Worm (Caenorhabditis elegans): ENCODE data around the gene C39H7.4.

Gene C39H7.4

DNA sequence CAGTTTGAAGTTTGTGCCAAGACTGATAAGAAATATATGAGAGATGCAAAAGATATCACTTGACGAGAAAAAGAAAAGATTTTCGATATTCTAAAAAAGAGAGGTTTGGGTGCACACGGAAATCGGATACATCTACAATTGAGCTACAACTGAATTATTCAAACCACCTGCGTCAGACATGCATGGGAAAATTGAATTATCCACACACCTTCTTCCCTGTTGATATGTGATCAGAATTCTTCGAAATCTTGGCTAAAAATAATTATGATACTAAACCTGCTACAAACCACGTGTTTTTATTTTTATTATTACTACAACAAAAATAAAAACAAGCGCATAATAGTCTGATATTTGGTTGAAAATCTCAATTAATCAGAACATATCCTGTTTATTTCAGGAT is 43.8 kb upstream of the C39H7.4 start (continued):
- TF ChIP-seq nhr-71 (tag; optimal IDR thresholded peaks at IDR 0.05) (peak; percentile 69), fkh-8 (tag; optimal IDR thresholded peaks at IDR 0.05) (peak; percentile 72), C34B4.2 (tag; optimal IDR thresholded peaks at IDR 0.05) (no peak), lin-14 (GFP tag; optimal IDR thresholded peaks at IDR 0.05) (peak; percentile 23), nhr-85 (tag) (no peak), hlh-4 (tag; optimal IDR thresholded peaks at IDR 0.05) (peak; percentile 30), lsy-2 (tag; optimal IDR thresholded peaks at IDR 0.05) (no peak), grh-1 (GFP tag; IDR thresholded peaks at IDR 0.05) (no peak), swsn-7 (tag; optimal IDR thresholded peaks at IDR 0.05) (peak; percentile 23), zag-1 (tag; optimal IDR thresholded peaks at IDR 0.05) (no peak), mep-1 (tag; optimal IDR thresholded peaks at IDR 0.05) (no peak), lin-15B (tag; optimal IDR thresholded peaks at IDR 0.05) (no peak)

- TF ChIP-seq lin-15B (tag; optimal IDR thresholded peaks at IDR 0.05): no peak
- peak; percentile 78 for TF ChIP-seq jun-1 (tag; optimal IDR thresholded peaks at IDR 0.05)
- TF ChIP-seq lir-3 (tag; optimal IDR thresholded peaks at IDR 0.05; ENCODE audit: poor library complexity): peak; percentile 47
- TF ChIP-seq nhr-19 (GFP tag; conservative IDR thresholded peaks at IDR 0.05): peak; percentile 80
- 0 out of 2 replicates have a peak, but pooled peaks have one; percentile 36 for TF ChIP-seq mab-9 (GFP tag; IDR thresholded peaks at IDR 0.05)
- no peak for TF ChIP-seq skn-1 (tag; optimal IDR thresholded peaks at IDR 0.05)
- TF ChIP-seq elt-3 (tag; optimal IDR thresholded peaks at IDR 0.05): peak in 3 of 6 experiments; percentile 51 to 83 (median 73)
- TF ChIP-seq nhr-84 (tag; optimal IDR thresholded peaks at IDR 0.05): no peak
- TF ChIP-seq zip-4 (GFP tag; optimal IDR thresholded peaks at IDR 0.05): no peak
- no peak for TF ChIP-seq Y116A8C.19 (tag; optimal IDR thresholded peaks at IDR 0.05; ENCODE audit: borderline replicate concordance)
- TF ChIP-seq rnt-1 (tag; optimal IDR thresholded peaks at IDR 0.05): peak; percentile 71
- peak; percentile 87 for TF ChIP-seq nhr-47 (tag; optimal IDR thresholded peaks at IDR 0.05)
- TF ChIP-seq ets-5 (GFP tag; IDR thresholded peaks at IDR 0.05): no peak
- TF ChIP-seq lin-35 (GFP tag; optimal IDR thresholded peaks at IDR 0.05): peak; percentile 69 to 79
- TF ChIP-seq lin-14 (GFP tag; optimal IDR thresholded peaks at IDR 0.05): peak; percentile 96
- peak in 1 of 2 experiments; percentile 79 for TF ChIP-seq egl-27 (tag; optimal IDR thresholded peaks at IDR 0.05)
- TF ChIP-seq irx-1 (tag; optimal IDR thresholded peaks at IDR 0.05): peak; percentile 75
- TF ChIP-seq snu-23 (GFP tag; optimal IDR thresholded peaks at IDR 0.05): peak; percentile 93
- TF ChIP-seq ceh-82 (tag; optimal IDR thresholded peaks at IDR 0.05): peak; percentile 13 to 71 (median 69)
- peak; percentile 67 for TF ChIP-seq nhr-11 (tag; optimal IDR thresholded peaks at IDR 0.05)
- TF ChIP-seq nhr-20 (tag; optimal IDR thresholded peaks at IDR 0.05): peak; percentile 96
- TF ChIP-seq tbx-2 (tag; optimal IDR thresholded peaks at IDR 0.05): peak; percentile 92
- TF ChIP-seq ceh-8 (GFP tag; optimal IDR thresholded peaks at IDR 0.05): no peak
- TF ChIP-seq hlh-17 (GFP tag; optimal IDR thresholded peaks at IDR 0.05; ENCODE audit: borderline replicate concordance): no peak
- peak in 1 of 2 experiments; percentile 82 for TF ChIP-seq mdl-1 (tag; optimal IDR thresholded peaks at IDR 0.05)
- TF ChIP-seq dsc-1 (tag; optimal IDR thresholded peaks at IDR 0.05): peak; percentile 44
- no peak for TF ChIP-seq F16B12.6 (tag; optimal IDR thresholded peaks at IDR 0.05)
- TF ChIP-seq blmp-1 (tag; optimal IDR thresholded peaks at IDR 0.05): peak; percentile 83
- peak; percentile 53 for TF ChIP-seq aha-1 (tag; optimal IDR thresholded peaks at IDR 0.05)
- TF ChIP-seq nhr-77 (tag; optimal IDR thresholded peaks at IDR 0.05): peak; percentile 92
- no peak for TF ChIP-seq tlp-1 (tag; optimal IDR thresholded peaks at IDR 0.05)
- peak; percentile 48 to 68 (median 54) for TF ChIP-seq dpl-1 (GFP tag; optimal IDR thresholded peaks at IDR 0.05)
- TF ChIP-seq pqm-1 (tag; optimal IDR thresholded peaks at IDR 0.05): no peak
- peak; percentile 54 for TF ChIP-seq snpc-4 (tag; optimal IDR thresholded peaks at IDR 0.05)
- TF ChIP-seq nhr-76 (tag; optimal IDR thresholded peaks at IDR 0.05): no peak
- TF ChIP-seq ztf-11 (tag; optimal IDR thresholded peaks at IDR 0.05): no peak
- no peak for TF ChIP-seq aly-2 (tag; optimal IDR thresholded peaks at IDR 0.05)
- no peak for TF ChIP-seq unc-62 (GFP tag; optimal IDR thresholded peaks at IDR 0.05)
- TF ChIP-seq fos-1 (tag; optimal IDR thresholded peaks at IDR 0.05): peak; percentile 48
- peak; percentile 70 for TF ChIP-seq grh-1 (GFP tag; IDR thresholded peaks at IDR 0.05)
- peak; percentile 60 for TF ChIP-seq C16A3.4 (tag; optimal IDR thresholded peaks at IDR 0.05)
- peak; percentile 10 for TF ChIP-seq fkh-10 (GFP tag; optimal IDR thresholded peaks at IDR 0.05)
Observed at ce11 chrIV:5657126-5657666, 42.8 kb upstream of the C39H7.4 start.
